Worm (Caenorhabditis elegans) whole organism, L4 larva: ENCODE data around the gene moc-5.
A peak's percentile ranks its signal among the peaks of the same experiment; 100 is the strongest.

Experiments
- D1046.2 ChIP-seq: fragments of 200-800 bp; sonication (Bioruptor generic); IDR thresholded peaks from 2 replicates; pipeline ENCODE4 v1.3.6; 2022; ENCODE audit warnings: missing genetic modification characterization, missing compliant biosample characterization
- F26F4.8 ChIP-seq: fragments of 200-800 bp; sonication (Bioruptor generic); conservative IDR thresholded peaks from 2 replicates; pipeline ENCODE4 v1.3.6; 2022; ENCODE audit warnings: missing genetic modification characterization, missing compliant biosample characterization
- F37D6.2 ChIP-seq: sonication (generic microtip); optimal IDR thresholded peaks from 2 replicates; lab custom pipeline; 2016; ENCODE audit warnings: mild to moderate bottlenecking, missing genetic modification characterization, missing compliant biosample characterization
- Y48G9A.11 ChIP-seq: fragments of 200-800 bp; sonication (Bioruptor generic); IDR thresholded peaks from 2 replicates; pipeline ENCODE4 v1.3.6; 2022; ENCODE audit warnings: missing genetic modification reagents, missing genetic modification characterization, missing compliant biosample characterization
- Y5F2A.4 ChIP-seq: fragments of 200-800 bp; sonication (Bioruptor generic); optimal IDR thresholded peaks from 2 replicates; lab custom pipeline; 2018; ENCODE audit warnings: mild to moderate bottlenecking, missing genetic modification characterization, missing compliant biosample characterization
- ZK337.2 ChIP-seq: fragments of 200-800 bp; sonication (Bioruptor generic); IDR thresholded peaks from 2 replicates; pipeline ENCODE4 v1.3.6; 2022; ENCODE audit warnings: missing genetic modification reagents, missing genetic modification characterization, missing compliant biosample characterization
- aha-1 ChIP-seq: fragments of 150-350 bp; peaks from one replicate; lab custom pipeline; 2014; ENCODE audit warnings: missing biosample characterization, missing genetic modification characterization
- aly-2 ChIP-seq: sonication (generic microtip); optimal IDR thresholded peaks from 2 replicates; lab custom pipeline; 2018; ENCODE audit warnings: missing biosample characterization, missing genetic modification characterization
- arid-1 ChIP-seq: fragments of 200-800 bp; sonication (Bioruptor generic); conservative IDR thresholded peaks from 2 replicates; pipeline ENCODE4 v1.3.6; 2022; ENCODE audit warnings: missing genetic modification reagents, missing genetic modification characterization, missing compliant biosample characterization
- ceh-20 ChIP-seq: fragments of 200-800 bp; sonication (Bioruptor generic); IDR thresholded peaks from 2 replicates; pipeline ENCODE4 v1.3.6; 2022; ENCODE audit warnings: missing genetic modification reagents, missing genetic modification characterization, missing compliant biosample characterization
- ceh-28 ChIP-seq: fragments of 150-350 bp; optimal IDR thresholded peaks from 2 replicates; lab custom pipeline; 2014; ENCODE audit warnings: missing biosample characterization, missing genetic modification reagents, missing genetic modification characterization
- ceh-44 ChIP-seq: fragments of 200-800 bp; sonication (Bioruptor generic); IDR thresholded peaks from 2 replicates; pipeline ENCODE4 v1.3.6; 2022; ENCODE audit warnings: missing genetic modification reagents, missing genetic modification characterization, missing compliant biosample characterization
- ceh-62 ChIP-seq: sonication (generic microtip); optimal IDR thresholded peaks from 2 replicates; lab custom pipeline; 2017; ENCODE audit warnings: missing biosample characterization, missing genetic modification characterization
- ceh-82 ChIP-seq: sonication (generic microtip); optimal IDR thresholded peaks from 2 replicates; lab custom pipeline; 2017; ENCODE audit warnings: missing biosample characterization, missing genetic modification characterization
- ces-1 ChIP-seq: fragments of 150-350 bp; sonication (generic microtip); optimal IDR thresholded peaks from 4 replicates; lab custom pipeline; 2014; ENCODE audit warnings: missing biosample characterization, missing genetic modification reagents, missing genetic modification characterization
- cey-2 ChIP-seq: sonication (generic microtip); optimal IDR thresholded peaks from 3 replicates; lab custom pipeline; 2017; ENCODE audit warnings: missing genetic modification characterization, mild to moderate bottlenecking, missing compliant biosample characterization, antibody characterized with exemption, borderline replicate concordance; ENCODE audit not compliant: insufficient read depth
- ctbp-1 ChIP-seq: fragments of 200-800 bp; sonication (Bioruptor generic); IDR thresholded peaks from 2 replicates; pipeline ENCODE4 v1.3.6; 2022; ENCODE audit warnings: missing genetic modification reagents, missing genetic modification characterization, missing compliant biosample characterization
- daf-12 ChIP-seq: fragments of 150-350 bp; optimal IDR thresholded peaks from 2 replicates; lab custom pipeline; 2014; ENCODE audit warnings: missing biosample characterization, missing genetic modification reagents, missing genetic modification characterization
- dmd-6 ChIP-seq: fragments of 200-800 bp; sonication (Bioruptor generic); IDR thresholded peaks from 2 replicates; pipeline ENCODE4 v1.3.6; 2022; ENCODE audit warnings: missing genetic modification reagents, missing genetic modification characterization, missing compliant biosample characterization
- dmd-8 ChIP-seq: fragments of 200-800 bp; sonication (Bioruptor generic); IDR thresholded peaks from 2 replicates; pipeline ENCODE4 v1.3.6; 2022; ENCODE audit warnings: missing genetic modification characterization, missing compliant biosample characterization
- dpl-1 ChIP-seq: fragments of 150-350 bp; optimal IDR thresholded peaks from 2 replicates; lab custom pipeline; 2014; ENCODE audit warnings: missing biosample characterization, missing genetic modification reagents, missing genetic modification characterization
- duxl-1 ChIP-seq: sonication (generic microtip); optimal IDR thresholded peaks from 2 replicates; lab custom pipeline; 2016; ENCODE audit warnings: mild to moderate bottlenecking, missing genetic modification characterization, moderate library complexity, missing compliant biosample characterization; ENCODE audit not compliant: poor library complexity
- dve-1 ChIP-seq: sonication (generic microtip); optimal IDR thresholded peaks from 2 replicates; lab custom pipeline; 2017; ENCODE audit warnings: antibody characterized with exemption, mild to moderate bottlenecking, missing genetic modification characterization, missing compliant biosample characterization; ENCODE audit not compliant: insufficient read depth
- fkh-10 ChIP-seq: fragments of 150-350 bp; optimal IDR thresholded peaks from 2 replicates; lab custom pipeline; 2014; ENCODE audit warnings: missing biosample characterization, missing genetic modification reagents, missing genetic modification characterization
- fos-1 ChIP-seq: fragments of 150-350 bp; optimal IDR thresholded peaks from 2 replicates; lab custom pipeline; 2014; ENCODE audit warnings: missing biosample characterization, missing genetic modification characterization
- gei-8 ChIP-seq: fragments of 200-800 bp; sonication (Bioruptor generic); optimal IDR thresholded peaks from 2 replicates; lab custom pipeline; 2018; ENCODE audit warnings: mild to moderate bottlenecking, missing genetic modification characterization, missing compliant biosample characterization
- hlh-30 ChIP-seq: sonication (generic microtip); optimal IDR thresholded peaks from 2 replicates; lab custom pipeline; 2017; ENCODE audit warnings: antibody characterized with exemption, mild to moderate bottlenecking, missing genetic modification characterization, missing compliant biosample characterization; ENCODE audit not compliant: insufficient read depth
- hmg-1.1 ChIP-seq: fragments of 200-800 bp; sonication (Bioruptor generic); IDR thresholded peaks from 2 replicates; pipeline ENCODE4 v1.3.6; 2022; ENCODE audit warnings: missing genetic modification reagents, missing genetic modification characterization, missing compliant biosample characterization
- jun-1 ChIP-seq: fragments of 150-350 bp; optimal IDR thresholded peaks from 2 replicates; lab custom pipeline; 2014; ENCODE audit warnings: missing biosample characterization, missing genetic modification reagents, missing genetic modification characterization
- lin-1 ChIP-seq: fragments of 200-800 bp; sonication (Bioruptor generic); IDR thresholded peaks from 2 replicates; pipeline ENCODE4 v1.3.6; 2022; ENCODE audit warnings: missing genetic modification reagents, missing genetic modification characterization, missing compliant biosample characterization
- lin-38 ChIP-seq: fragments of 200-800 bp; sonication (Bioruptor generic); IDR thresholded peaks from 2 replicates; pipeline ENCODE4 v1.3.6; 2022; ENCODE audit warnings: missing genetic modification reagents, missing genetic modification characterization, missing compliant biosample characterization
- lsy-2 ChIP-seq, 2 experiments: fragments of 150-350 bp in 1 of 2; sonication (generic microtip) in 1 of 2; optimal IDR thresholded peaks; 2 replicates each; lab custom pipeline; 2014 to 2017; ENCODE audit warnings: missing biosample characterization in 2 of 2, missing genetic modification characterization in 2 of 2
- madf-5 ChIP-seq, 2 experiments: fragments of 200-800 bp; sonication (Bioruptor generic); IDR thresholded peaks; 2 replicates each; pipeline ENCODE4 v1.3.6; 2022; ENCODE audit warnings: missing compliant biosample characterization in 2 of 2, missing genetic modification characterization in 2 of 2
- mxl-2 ChIP-seq: fragments of 200-800 bp; sonication (Bioruptor generic); conservative IDR thresholded peaks from 2 replicates; pipeline ENCODE4 v1.3.6; 2022; ENCODE audit warnings: missing genetic modification reagents, missing genetic modification characterization, missing compliant biosample characterization
- nhr-10 ChIP-seq: fragments of 150-350 bp; optimal IDR thresholded peaks from 2 replicates; lab custom pipeline; 2014; ENCODE audit warnings: missing biosample characterization, missing genetic modification characterization
- nhr-111 ChIP-seq: fragments of 200-800 bp; sonication (Bioruptor generic); optimal IDR thresholded peaks from 2 replicates; lab custom pipeline; 2018; ENCODE audit warnings: mild to moderate bottlenecking, missing genetic modification characterization, missing compliant biosample characterization
- nhr-25 ChIP-seq: sonication (generic microtip); optimal IDR thresholded peaks from 2 replicates; lab custom pipeline; 2017; ENCODE audit warnings: missing genetic modification characterization, mild to moderate bottlenecking, missing compliant biosample characterization, antibody characterized with exemption, moderate library complexity, borderline replicate concordance; ENCODE audit not compliant: insufficient read depth
- nhr-76 ChIP-seq: fragments of 150-350 bp; optimal IDR thresholded peaks from 2 replicates; lab custom pipeline; 2014; ENCODE audit warnings: missing biosample characterization, missing genetic modification characterization
- php-3 ChIP-seq: fragments of 200-800 bp; sonication (Bioruptor generic); IDR thresholded peaks from 2 replicates; pipeline ENCODE4 v1.3.6; 2022; ENCODE audit warnings: missing genetic modification reagents, missing genetic modification characterization, missing compliant biosample characterization
- rbr-2 ChIP-seq: sonication (generic microtip); optimal IDR thresholded peaks from 2 replicates; lab custom pipeline; 2016; ENCODE audit warnings: missing genotype, missing genetic modification characterization, missing compliant biosample characterization
- saeg-2 ChIP-seq: fragments of 200-800 bp; sonication (Bioruptor generic); IDR thresholded peaks from 2 replicates; pipeline ENCODE4 v1.3.6; 2022; ENCODE audit warnings: missing genetic modification reagents, missing genetic modification characterization, missing compliant biosample characterization
- set-16 ChIP-seq: fragments of 200-800 bp; sonication (Bioruptor generic); IDR thresholded peaks from 2 replicates; pipeline ENCODE4 v1.3.6; 2022; ENCODE audit warnings: missing genetic modification reagents, missing genetic modification characterization, missing compliant biosample characterization
- skn-1 ChIP-seq: fragments of 150-350 bp; optimal IDR thresholded peaks from 2 replicates; lab custom pipeline; 2014; ENCODE audit warnings: missing biosample characterization, missing genetic modification characterization
- snpc-1.2 ChIP-seq: fragments of 200-800 bp; sonication (Bioruptor generic); IDR thresholded peaks from 2 replicates; pipeline ENCODE4 v1.3.6; 2022; ENCODE audit warnings: missing genetic modification reagents, missing genetic modification characterization, missing compliant biosample characterization
- snpc-4 ChIP-seq: fragments of 150-350 bp; optimal IDR thresholded peaks from 2 replicates; lab custom pipeline; 2014; ENCODE audit warnings: missing biosample characterization, missing genetic modification characterization
- spr-1 ChIP-seq: sonication (generic microtip); optimal IDR thresholded peaks from 2 replicates; lab custom pipeline; 2016; ENCODE audit warnings: mild to moderate bottlenecking, missing genetic modification characterization, missing compliant biosample characterization
- unc-130 ChIP-seq: sonication (generic microtip); optimal IDR thresholded peaks from 2 replicates; lab custom pipeline; 2016; ENCODE audit warnings: missing genetic modification reagents, missing genetic modification characterization, missing compliant biosample characterization
- unc-39 ChIP-seq: sonication (generic microtip); optimal IDR thresholded peaks from 2 replicates; lab custom pipeline; 2017; ENCODE audit warnings: missing biosample characterization, missing genetic modification characterization
- vab-7 ChIP-seq: fragments of 200-800 bp; sonication (Bioruptor generic); IDR thresholded peaks from 2 replicates; pipeline ENCODE4 v1.3.6; 2022; ENCODE audit warnings: missing genetic modification reagents, missing genetic modification characterization, missing compliant biosample characterization
- zag-1 ChIP-seq: fragments of 150-350 bp; optimal IDR thresholded peaks from 2 replicates; lab custom pipeline; 2014; ENCODE audit warnings: missing biosample characterization, missing genetic modification characterization
- ztf-11 ChIP-seq: fragments of 150-350 bp; optimal IDR thresholded peaks from 2 replicates; lab custom pipeline; 2014; ENCODE audit warnings: missing biosample characterization, missing genetic modification characterization

The moc-5 gene

DNA sequence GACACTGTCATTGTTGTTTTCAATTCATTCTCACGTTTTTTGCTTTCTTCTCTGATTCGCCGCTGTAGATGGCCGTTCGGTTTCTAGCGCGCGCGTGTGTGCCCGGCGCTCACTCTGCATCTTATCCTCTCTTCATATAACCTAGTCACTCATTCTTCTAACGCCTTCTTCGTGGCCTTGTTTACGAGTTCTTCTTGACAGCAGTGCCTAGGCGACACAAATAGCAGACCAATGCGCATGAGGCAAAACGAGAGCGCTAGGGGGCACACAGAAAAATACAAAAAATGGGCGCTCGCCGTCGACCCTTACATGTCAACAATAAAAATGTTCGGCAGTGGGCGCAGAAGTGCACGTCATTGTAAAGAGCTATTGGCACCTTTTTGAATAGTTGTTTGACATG lies 14.7 kb downstream of the moc-5 start (continued):
- TF ChIP-seq mxl-2 (GFP tag; lab: Robert Waterston, UW) (0 out of 2 replicates have a peak, but pooled peaks have one; percentile 19), nhr-25 (tag; lab: Kevin White, UChicago) (peak; percentile 44), fos-1 (tag; lab: Kevin White, UChicago) (no peak), rbr-2 (tag; lab: Kevin White, UChicago) (peak; percentile 83), zag-1 (tag; lab: Kevin White, UChicago) (no peak), aha-1 (tag; lab: Kevin White, UChicago) (peak; percentile 92), Y48G9A.11 (GFP tag; lab: Robert Waterston, UW) (no peak), dmd-8 (GFP tag; lab: Robert Waterston, UW) (no peak), skn-1 (tag; lab: Kevin White, UChicago) (no peak), ceh-20 (GFP tag; lab: Robert Waterston, UW) (no peak), lsy-2 (tag; optimal IDR thresholded peaks at IDR 0.05; lab: Kevin White, UChicago) (peak in 1 of 2 experiments; percentile 50), ztf-11 (tag; lab: Kevin White, UChicago) (no peak), arid-1 (GFP tag; lab: Robert Waterston, UW) (no peak), D1046.2 (GFP tag; lab: Robert Waterston, UW) (no peak), ceh-44 (GFP tag; lab: Robert Waterston, UW) (no peak), php-3 (GFP tag; lab: Robert Waterston, UW) (0 out of 2 replicates have a peak, but pooled peaks have one; percentile 49), lin-1 (GFP tag; lab: Robert Waterston, UW) (0 out of 2 replicates have a peak, but pooled peaks have one; percentile 45), F37D6.2 (peak; percentile 3), nhr-76 (tag; lab: Kevin White, UChicago) (no peak), unc-39 (tag; lab: Kevin White, UChicago) (no peak), gei-8 (no peak), Y5F2A.4 (GFP tag; lab: Kevin White, UChicago) (no peak), snpc-4 (tag; lab: Kevin White, UChicago) (no peak), ceh-28 (no peak), dve-1 (tag; lab: Kevin White, UChicago) (peak; percentile 77), spr-1 (tag; lab: Kevin White, UChicago) (no peak), cey-2 (tag; lab: Kevin White, UChicago) (no peak), aly-2 (tag; lab: Kevin White, UChicago) (no peak), ces-1 (GFP tag; lab: Kevin White, UChicago) (no peak), hmg-1.1 (GFP tag; lab: Robert Waterston, UW) (peak; percentile 67), ceh-62 (tag; lab: Kevin White, UChicago) (no peak), unc-130 (GFP tag; lab: Kevin White, UChicago) (no peak), F26F4.8 (GFP tag; lab: Robert Waterston, UW) (no peak), madf-5 (GFP tag; IDR thresholded peaks at IDR 0.05; lab: Robert Waterston, UW) (no peak), duxl-1 (no peak), fkh-10 (GFP tag; lab: Kevin White, UChicago) (peak; percentile 26), vab-7 (0 out of 2 replicates have a peak, but pooled peaks have one; percentile 17), daf-12 (tag; lab: Kevin White, UChicago) (no peak), lin-38 (GFP tag; lab: Robert Waterston, UW) (no peak; the same call in 1 of the 2 replicates), ceh-82 (tag; lab: Kevin White, UChicago) (no peak), jun-1 (tag; lab: Kevin White, UChicago) (peak; percentile 7), nhr-10 (tag; lab: Kevin White, UChicago) (no peak), saeg-2 (GFP tag; lab: Robert Waterston, UW) (no peak), set-16 (peak; percentile 38; the same call in 1 of the 2 replicates), ctbp-1 (no peak), nhr-111 (GFP tag; lab: Kevin White, UChicago) (no peak), dpl-1 (no peak), hlh-30 (tag; lab: Kevin White, UChicago) (peak; percentile 89), dmd-6 (GFP tag; lab: Robert Waterston, UW) (peak; percentile 73), snpc-1.2 (GFP tag; lab: Robert Waterston, UW) (no peak), ZK337.2 (GFP tag; lab: Robert Waterston, UW) (no peak)
